Fruit fly (Drosophila melanogaster): ENCODE data around the gene CG12522.

The CG12522 gene

DNA sequence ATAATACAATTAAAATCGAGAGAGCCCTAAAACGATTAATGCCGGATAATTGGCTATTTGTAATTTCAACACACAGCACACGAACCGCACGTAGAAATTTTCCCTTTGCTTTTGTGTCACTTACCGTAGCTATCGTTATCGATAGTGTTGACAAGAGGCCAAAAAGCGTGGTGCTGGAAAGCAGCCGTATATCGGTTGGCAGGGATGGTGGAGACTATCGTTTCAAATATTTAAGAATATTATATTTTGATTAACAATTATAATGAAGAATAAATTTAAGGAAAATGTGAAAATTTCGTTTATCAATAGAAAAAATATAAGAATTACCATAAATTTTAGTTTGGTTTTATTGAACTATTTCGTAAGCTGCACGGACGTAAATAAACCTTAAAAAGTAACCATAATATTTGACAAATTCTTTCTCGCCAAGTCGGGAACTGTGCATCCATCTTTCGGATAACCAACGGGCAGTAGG is 15.0 kb upstream of the CG12522 start, which contains the start of gene JIL-1 (continued):
- TF ChIP-seq psq (GFP tag; optimal IDR thresholded peaks at IDR 0.05): peak; percentile 75
- peak; percentile 51 for TF ChIP-seq ey (GFP tag; optimal IDR thresholded peaks at IDR 0.05)
- peak; percentile 2 for TF ChIP-seq Myc (optimal IDR thresholded peaks at IDR 0.05)

DNA sequence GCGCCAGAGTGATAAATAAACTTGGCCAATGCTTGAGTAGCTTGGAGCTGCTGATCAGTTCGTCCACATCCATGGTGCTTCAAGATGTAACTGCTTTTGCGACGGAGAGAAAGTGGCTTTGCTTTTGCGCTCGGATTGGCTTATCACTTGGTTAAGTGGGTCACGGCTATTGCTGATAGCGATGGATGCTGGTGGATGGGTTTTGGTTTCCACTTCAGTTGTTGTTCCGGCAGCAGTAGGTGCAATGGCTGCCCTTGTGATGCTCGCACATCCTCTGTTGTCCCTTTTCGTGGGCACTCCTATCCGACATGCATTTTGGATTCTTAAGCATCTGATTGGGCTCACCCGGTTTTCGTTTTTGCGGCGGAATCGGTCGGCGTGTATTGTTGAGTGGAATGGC is 13.8 kb upstream of the CG12522 start:
- no peak for TF ChIP-seq Abd-B (GFP tag; optimal IDR thresholded peaks at IDR 0.05)
- no peak for TF ChIP-seq Rel (GFP tag; optimal IDR thresholded peaks at IDR 0.05)
- no peak for TF ChIP-seq Rel (tag; optimal IDR thresholded peaks at IDR 0.05)
- TF ChIP-seq GATAd (GFP tag; optimal IDR thresholded peaks at IDR 0.05): no peak
- no peak for TF ChIP-seq dl (GFP tag; optimal IDR thresholded peaks at IDR 0.05; ENCODE audit: insufficient read depth in 1 of 2, partially characterized antibody in 2 of 2)
- no peak for TF ChIP-seq N (GFP tag; optimal IDR thresholded peaks at IDR 0.05)
- TF ChIP-seq Jra (GFP tag; optimal IDR thresholded peaks at IDR 0.05): no peak
- TF ChIP-seq usp (GFP tag; optimal IDR thresholded peaks at IDR 0.05): no peak
- no peak for TF ChIP-seq woc (GFP tag; optimal IDR thresholded peaks at IDR 0.05)
- no peak for TF ChIP-seq Hr78 (GFP tag; optimal IDR thresholded peaks at IDR 0.05)
- TF ChIP-seq lola (GFP tag; optimal IDR thresholded peaks at IDR 0.05): no peak
- no peak for TF ChIP-seq Dif (GFP tag; optimal IDR thresholded peaks at IDR 0.05; ENCODE audit: partially characterized antibody)
- no peak for TF ChIP-seq Myc (optimal IDR thresholded peaks at IDR 0.05)
- TF ChIP-seq ey (GFP tag; optimal IDR thresholded peaks at IDR 0.05): no peak
- TF ChIP-seq dsf (GFP tag; optimal IDR thresholded peaks at IDR 0.05; ENCODE audit: borderline replicate concordance): no peak
- TF ChIP-seq rgr (GFP tag; optimal IDR thresholded peaks at IDR 0.05): no peak
- no peak for TF ChIP-seq Mio (GFP tag; optimal IDR thresholded peaks at IDR 0.05)
- no peak for TF ChIP-seq sage (GFP tag; optimal IDR thresholded peaks at IDR 0.05)

DNA sequence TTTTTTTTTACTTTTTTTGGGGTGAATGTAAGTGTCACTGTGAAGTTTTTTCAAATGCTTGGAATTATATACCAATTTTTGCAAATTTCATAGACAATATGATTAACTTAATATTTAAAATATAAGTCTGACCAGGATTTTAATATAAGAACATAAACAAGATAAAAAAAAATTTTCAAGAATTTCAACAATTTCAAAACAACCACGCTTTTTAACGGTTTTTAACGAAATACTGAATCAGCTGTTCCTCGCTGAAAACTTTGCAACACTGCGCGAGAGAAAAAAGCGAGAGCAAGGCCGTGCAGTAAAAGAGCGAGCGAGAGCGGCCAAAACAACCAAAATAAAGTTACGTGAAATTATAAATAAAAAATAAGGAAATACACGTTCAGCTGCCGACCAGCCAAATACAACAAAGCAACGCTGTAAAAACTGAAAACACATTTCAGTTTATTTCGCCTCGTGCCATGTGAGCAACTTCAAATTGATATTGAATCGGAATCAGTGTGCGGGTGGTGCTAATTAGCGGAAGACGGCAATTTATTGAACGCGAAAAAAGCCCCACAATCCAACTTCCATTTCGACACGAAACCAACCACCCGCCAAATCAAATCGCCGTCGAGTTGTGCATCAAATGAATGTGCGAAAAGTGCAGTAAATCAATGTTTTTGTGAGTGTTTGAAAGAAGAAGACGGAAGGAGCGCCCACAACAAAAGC is 11.7 kb upstream of the CG12522 start, which contains the start of the genes CG46439, Iyd and CG33947:
Gene CG46439, minus strand, starts transcription at position 51 of the 714 bp plus-strand sequence.
Gene Iyd, minus strand, starts transcription at position 51 of the 714 bp plus-strand sequence.
Gene CG33947, plus strand, starts transcription at position 302 of the 714 bp plus-strand sequence.
- TF ChIP-seq GATAd (GFP tag; optimal IDR thresholded peaks at IDR 0.05): no peak
- no peak for TF ChIP-seq Dfd (GFP tag; optimal IDR thresholded peaks at IDR 0.05)
- no peak for TF ChIP-seq tai (GFP tag; optimal IDR thresholded peaks at IDR 0.05)
- no peak for TF ChIP-seq N (GFP tag; optimal IDR thresholded peaks at IDR 0.05)
- TF ChIP-seq Jra (GFP tag; optimal IDR thresholded peaks at IDR 0.05): peak; percentile 34
- no peak for TF ChIP-seq dsf (GFP tag; optimal IDR thresholded peaks at IDR 0.05; ENCODE audit: borderline replicate concordance)
- TF ChIP-seq lola (GFP tag; optimal IDR thresholded peaks at IDR 0.05): no peak
- TF ChIP-seq brk (GFP tag; optimal IDR thresholded peaks at IDR 0.05): peak; percentile 78
- TF ChIP-seq h (GFP tag; optimal IDR thresholded peaks at IDR 0.05): peak; percentile 43
- TF ChIP-seq Dif (GFP tag; optimal IDR thresholded peaks at IDR 0.05; ENCODE audit: partially characterized antibody): peak; percentile 40
- peak; percentile 53 for TF ChIP-seq Sp1 (GFP tag; optimal IDR thresholded peaks at IDR 0.05)
- TF ChIP-seq fru (GFP tag; optimal IDR thresholded peaks at IDR 0.05): peak; percentile 50
- peak; percentile 75 for TF ChIP-seq Vsx2 (GFP tag; optimal IDR thresholded peaks at IDR 0.05; ENCODE audit: partially characterized antibody)
- no peak for TF ChIP-seq CrebA (GFP tag; optimal IDR thresholded peaks at IDR 0.05; ENCODE audit: borderline replicate concordance)
- peak; percentile 21 to 41 for TF ChIP-seq foxo (GFP tag; optimal IDR thresholded peaks at IDR 0.05)
- no peak for TF ChIP-seq ey (GFP tag; optimal IDR thresholded peaks at IDR 0.05)
- TF ChIP-seq sage (GFP tag; optimal IDR thresholded peaks at IDR 0.05): peak; percentile 80
- TF ChIP-seq Myc (optimal IDR thresholded peaks at IDR 0.05): peak; percentile 7
- TF ChIP-seq Hnf4 (GFP tag; optimal IDR thresholded peaks at IDR 0.05): peak; percentile 49
- no peak for TF ChIP-seq usp (GFP tag; optimal IDR thresholded peaks at IDR 0.05)
- no peak for TF ChIP-seq Hr83 (GFP tag; optimal IDR thresholded peaks at IDR 0.05; ENCODE audit: poor library complexity, severe bottlenecking)
- TF ChIP-seq Mio (GFP tag; optimal IDR thresholded peaks at IDR 0.05): no peak
- TF ChIP-seq OdsH (GFP tag; optimal IDR thresholded peaks at IDR 0.05): no peak
- TF ChIP-seq Rel (GFP tag; optimal IDR thresholded peaks at IDR 0.05): no peak
- TF ChIP-seq Rel (tag; optimal IDR thresholded peaks at IDR 0.05): peak; percentile 90
- TF ChIP-seq HLH106 (tag; optimal IDR thresholded peaks at IDR 0.05): peak; percentile 23
- no peak for TF ChIP-seq Abd-B (GFP tag; optimal IDR thresholded peaks at IDR 0.05)
- no peak for TF ChIP-seq dl (GFP tag; optimal IDR thresholded peaks at IDR 0.05; ENCODE audit: insufficient read depth in 1 of 2, partially characterized antibody in 2 of 2)
- TF ChIP-seq CG32264 (GFP tag; optimal IDR thresholded peaks at IDR 0.05): peak; percentile 67
- TF ChIP-seq psq (GFP tag; optimal IDR thresholded peaks at IDR 0.05): peak; percentile 54
- TF ChIP-seq woc (GFP tag; optimal IDR thresholded peaks at IDR 0.05): peak; percentile 16
- no peak for TF ChIP-seq sv (GFP tag; optimal IDR thresholded peaks at IDR 0.05)
- peak; percentile 43 for TF ChIP-seq br (GFP tag; optimal IDR thresholded peaks at IDR 0.05)
- TF ChIP-seq dmrt93B (GFP tag; optimal IDR thresholded peaks at IDR 0.05): no peak
- TF ChIP-seq rgr (GFP tag; optimal IDR thresholded peaks at IDR 0.05): peak; percentile 16
- no peak for TF ChIP-seq pan (optimal IDR thresholded peaks at IDR 0.05)
- TF ChIP-seq jim (GFP tag; optimal IDR thresholded peaks at IDR 0.05): no peak
- TF ChIP-seq CG9705 (GFP tag; optimal IDR thresholded peaks at IDR 0.05): no peak
- no peak for TF ChIP-seq Hr78 (GFP tag; optimal IDR thresholded peaks at IDR 0.05)

Measured in whole organism, wandering third instar larva.